Worm (Caenorhabditis elegans) whole organism, late embryonic: ENCODE results near the gene fan-1.
A peak's percentile ranks its signal among the peaks of the same experiment; 100 is the strongest.

ENCODE experiments used
- F13H6.1 ChIP-seq: sonication (generic microtip); optimal IDR thresholded peaks from 2 replicates; lab custom pipeline; 2016; ENCODE audit warnings: missing genetic modification characterization, missing compliant biosample characterization
- K02D7.2 ChIP-seq: sonication (generic microtip); optimal IDR thresholded peaks from 2 replicates; lab custom pipeline; 2017; ENCODE audit warnings: mild to moderate bottlenecking, missing genetic modification characterization, missing compliant biosample characterization
- K09A11.1 ChIP-seq: sonication (generic microtip); optimal IDR thresholded peaks from 2 replicates; lab custom pipeline; 2017; ENCODE audit warnings: antibody characterized with exemption, mild to moderate bottlenecking, missing genetic modification characterization, missing compliant biosample characterization; ENCODE audit not compliant: insufficient read depth
- T23F11.4 ChIP-seq: fragments of 200-800 bp; sonication (Bioruptor generic); optimal IDR thresholded peaks from 2 replicates; lab custom pipeline; 2018; ENCODE audit warnings: mild to moderate bottlenecking, missing genetic modification characterization, missing compliant biosample characterization
- Y22D7AL.16 ChIP-seq: sonication (generic microtip); optimal IDR thresholded peaks from 2 replicates; lab custom pipeline; 2016; ENCODE audit warnings: missing genetic modification characterization, missing compliant biosample characterization
- ahr-1 ChIP-seq: sonication (generic microtip); optimal IDR thresholded peaks from 2 replicates; lab custom pipeline; 2016; ENCODE audit warnings: missing genetic modification characterization, missing compliant biosample characterization
- ama-1 ChIP-seq: fragments of 150-350 bp; optimal IDR thresholded peaks from 2 replicates; lab custom pipeline; 2014
- ceh-18 ChIP-seq: sonication (generic microtip); optimal IDR thresholded peaks from 2 replicates; lab custom pipeline; 2016; ENCODE audit warnings: missing genetic modification characterization, missing compliant biosample characterization
- ceh-19 ChIP-seq: fragments of 200-800 bp; sonication (Bioruptor generic); optimal IDR thresholded peaks from 2 replicates; lab custom pipeline; 2018; ENCODE audit warnings: mild to moderate bottlenecking, missing genetic modification characterization, missing compliant biosample characterization
- ceh-2 ChIP-seq: sonication (generic microtip); optimal IDR thresholded peaks from 2 replicates; lab custom pipeline; 2016; ENCODE audit warnings: missing genotype, missing genetic modification characterization, missing compliant biosample characterization
- ceh-24 ChIP-seq: sonication (generic microtip); optimal IDR thresholded peaks from 2 replicates; lab custom pipeline; 2016; ENCODE audit warnings: mild to moderate bottlenecking, missing genetic modification characterization, missing compliant biosample characterization
- ceh-31 ChIP-seq: sonication (generic microtip); optimal IDR thresholded peaks from 2 replicates; lab custom pipeline; 2016; ENCODE audit warnings: missing genetic modification characterization, missing compliant biosample characterization
- ceh-34 ChIP-seq: sonication (generic microtip); optimal IDR thresholded peaks from 2 replicates; lab custom pipeline; 2016; ENCODE audit warnings: mild to moderate bottlenecking, missing genetic modification characterization, missing compliant biosample characterization
- ceh-48 ChIP-seq: sonication (generic microtip); optimal IDR thresholded peaks from 2 replicates; lab custom pipeline; 2016; ENCODE audit warnings: missing genetic modification characterization, inconsistent platforms, missing compliant biosample characterization
- ceh-6 ChIP-seq: fragments of 200-800 bp; sonication (Bioruptor generic); optimal IDR thresholded peaks from 2 replicates; lab custom pipeline; 2018; ENCODE audit warnings: mild to moderate bottlenecking, missing genetic modification characterization, missing compliant biosample characterization
- dve-1 ChIP-seq: sonication (generic microtip); optimal IDR thresholded peaks from 2 replicates; lab custom pipeline; 2017; ENCODE audit warnings: antibody characterized with exemption, mild to moderate bottlenecking, missing genetic modification characterization, missing compliant biosample characterization
- elt-2 ChIP-seq: sonication (generic microtip); optimal IDR thresholded peaks from 2 replicates; lab custom pipeline; 2016; ENCODE audit warnings: missing genetic modification reagents, missing genetic modification characterization, missing compliant biosample characterization
- elt-4 ChIP-seq: sonication (generic microtip); optimal IDR thresholded peaks from 2 replicates; lab custom pipeline; 2016; ENCODE audit warnings: missing genetic modification characterization, missing compliant biosample characterization
- ets-4 ChIP-seq: sonication (generic microtip); optimal IDR thresholded peaks from 2 replicates; lab custom pipeline; 2016; ENCODE audit warnings: missing genetic modification characterization, missing compliant biosample characterization
- fkh-6 ChIP-seq: sonication (generic microtip); optimal IDR thresholded peaks from 2 replicates; lab custom pipeline; 2016; ENCODE audit warnings: missing genetic modification characterization, missing compliant biosample characterization
- gmeb-2 ChIP-seq: sonication (generic microtip); optimal IDR thresholded peaks from 2 replicates; lab custom pipeline; 2016; ENCODE audit warnings: missing genetic modification characterization, inconsistent platforms, missing compliant biosample characterization
- hlh-13 ChIP-seq: fragments of 200-800 bp; sonication (Bioruptor generic); optimal IDR thresholded peaks from 2 replicates; lab custom pipeline; 2018; ENCODE audit warnings: mild to moderate bottlenecking, missing genetic modification characterization, missing compliant biosample characterization
- hlh-15 ChIP-seq: sonication (generic microtip); optimal IDR thresholded peaks from 2 replicates; lab custom pipeline; 2016; ENCODE audit warnings: missing genetic modification characterization, missing compliant biosample characterization
- hlh-8 ChIP-seq: sonication (generic microtip); optimal IDR thresholded peaks from 2 replicates; lab custom pipeline; 2016; ENCODE audit warnings: missing genotype, missing genetic modification characterization, missing compliant biosample characterization
- lin-11 ChIP-seq: fragments of 200-800 bp; sonication (Bioruptor generic); optimal IDR thresholded peaks from 2 replicates; lab custom pipeline; 2018; ENCODE audit warnings: mild to moderate bottlenecking, missing genetic modification characterization, missing compliant biosample characterization
- madf-2 ChIP-seq: sonication (generic microtip); optimal IDR thresholded peaks from 2 replicates; lab custom pipeline; 2017; ENCODE audit warnings: missing genetic modification characterization, missing compliant biosample characterization
- mec-3 ChIP-seq: sonication (generic microtip); optimal IDR thresholded peaks from 2 replicates; lab custom pipeline; 2016; ENCODE audit warnings: borderline replicate concordance, missing genetic modification characterization, missing compliant biosample characterization
- nfya-1 ChIP-seq: sonication (generic microtip); optimal IDR thresholded peaks from 2 replicates; lab custom pipeline; 2017; ENCODE audit warnings: missing genetic modification characterization, mild to moderate bottlenecking, missing compliant biosample characterization, antibody characterized with exemption, moderate library complexity
- npax-4 ChIP-seq: sonication (generic microtip); optimal IDR thresholded peaks from 2 replicates; lab custom pipeline; 2016; ENCODE audit warnings: missing genetic modification characterization, missing compliant biosample characterization
- odd-2 ChIP-seq: sonication (generic microtip); optimal IDR thresholded peaks from 2 replicates; lab custom pipeline; 2017; ENCODE audit warnings: antibody characterized with exemption, mild to moderate bottlenecking, missing genetic modification characterization, missing compliant biosample characterization
- pax-1 ChIP-seq: fragments of 150-350 bp; optimal IDR thresholded peaks from 2 replicates; lab custom pipeline; 2014; ENCODE audit warnings: missing biosample characterization, missing genetic modification characterization
- pha-2 ChIP-seq: sonication (generic microtip); optimal IDR thresholded peaks from 2 replicates; lab custom pipeline; 2017; ENCODE audit warnings: mild to moderate bottlenecking, missing genetic modification characterization, missing compliant biosample characterization
- pros-1 ChIP-seq: fragments of 150-350 bp; optimal IDR thresholded peaks from 2 replicates; lab custom pipeline; 2014; ENCODE audit warnings: missing biosample characterization, missing genetic modification reagents, missing genetic modification characterization
- ref-2 ChIP-seq: sonication (generic microtip); optimal IDR thresholded peaks from 2 replicates; lab custom pipeline; 2016; ENCODE audit warnings: missing genetic modification characterization, missing compliant biosample characterization
- rnt-1 ChIP-seq: sonication (generic microtip); optimal IDR thresholded peaks from 2 replicates; lab custom pipeline; 2016; ENCODE audit warnings: missing genetic modification characterization, missing compliant biosample characterization
- sdc-2 ChIP-seq: sonication (generic microtip); optimal IDR thresholded peaks from 2 replicates; lab custom pipeline; 2016; ENCODE audit warnings: missing genotype, missing genetic modification characterization, missing compliant biosample characterization
- sox-2 ChIP-seq: fragments of 200-800 bp; sonication (Bioruptor generic); IDR thresholded peaks from 2 replicates; pipeline ENCODE4 v1.3.6; 2022; ENCODE audit warnings: missing genetic modification reagents, missing genetic modification characterization, missing compliant biosample characterization
- sox-4 ChIP-seq: sonication (generic microtip); optimal IDR thresholded peaks from 2 replicates; lab custom pipeline; 2017; ENCODE audit warnings: mild to moderate bottlenecking, missing genetic modification characterization, inconsistent platforms, missing compliant biosample characterization
- syd-9 ChIP-seq: sonication (generic microtip); optimal IDR thresholded peaks from 2 replicates; lab custom pipeline; 2016; ENCODE audit warnings: mild to moderate bottlenecking, missing genetic modification characterization, moderate library complexity, missing compliant biosample characterization
- tbx-2 ChIP-seq: sonication (generic microtip); optimal IDR thresholded peaks from 2 replicates; lab custom pipeline; 2016; ENCODE audit warnings: missing genetic modification characterization, missing compliant biosample characterization
- ttx-3 ChIP-seq: sonication (generic microtip); optimal IDR thresholded peaks from 2 replicates; lab custom pipeline; 2016; ENCODE audit warnings: missing genetic modification reagents, missing genetic modification characterization, missing compliant biosample characterization
- unc-3 ChIP-seq, 2 experiments: fragments of 200-800 bp in 1 of 2; sonication (Bioruptor generic) in 1 of 2; sonication (generic microtip) in 1 of 2; conservative IDR thresholded peaks in 1 of 2; optimal IDR thresholded peaks in 1 of 2; 2 replicates each; pipeline versions ENCODE4 v1.3.6 to Lab custom; 2016 to 2022; ENCODE audit warnings: missing compliant biosample characterization in 2 of 2, missing genetic modification characterization in 2 of 2, missing genetic modification reagents in 1 of 2
- unc-55 ChIP-seq: sonication (generic microtip); optimal IDR thresholded peaks from 2 replicates; lab custom pipeline; 2017; ENCODE audit warnings: missing biosample characterization, missing genetic modification reagents, missing genetic modification characterization
- ztf-16 ChIP-seq: sonication (generic microtip); optimal IDR thresholded peaks from 2 replicates; lab custom pipeline; 2017; ENCODE audit warnings: missing genetic modification characterization, missing compliant biosample characterization

fan-1 gene

ce11 chrIV:6572655-6573054, 24.2 kb downstream of the fan-1 start:
- TF ChIP-seq ceh-48 (tag; lab: Kevin White, UChicago) (no peak), odd-2 (tag; lab: Kevin White, UChicago) (no peak), tbx-2 (tag; lab: Kevin White, UChicago) (no peak), madf-2 (no peak), elt-2 (no peak), ceh-31 (tag; lab: Kevin White, UChicago) (no peak), F13H6.1 (tag; lab: Kevin White, UChicago) (no peak), Y22D7AL.16 (tag; lab: Kevin White, UChicago) (no peak)

- TF ChIP-seq nfya-1 (peak; percentile 37), unc-55 (peak; percentile 71), T23F11.4 (GFP tag; lab: Kevin White, UChicago) (no peak)
Measured at ce11 chrIV:6574343-6574742, 25.9 kb downstream of the fan-1 start.

ce11 chrIV:6575959-6576727, 27.7 kb downstream of the fan-1 start:
- TF ChIP-seq mec-3, result no peak
- TF ChIP-seq ceh-24 (tag; lab: Kevin White, UChicago), result no peak
- no peak for TF ChIP-seq ceh-6 (GFP tag; lab: Kevin White, UChicago)
- no peak for TF ChIP-seq hlh-13 (GFP tag; lab: Kevin White, UChicago)
- TF ChIP-seq dve-1 (tag; lab: Kevin White, UChicago), result peak; percentile 59
- TF ChIP-seq odd-2 (tag; lab: Kevin White, UChicago), result no peak
- TF ChIP-seq ceh-31 (tag; lab: Kevin White, UChicago), result no peak
- TF ChIP-seq hlh-8 (tag; lab: Kevin White, UChicago), result no peak
- peak; percentile 9 for TF ChIP-seq lin-11 (tag; lab: Kevin White, UChicago)

- TF ChIP-seq hlh-15 (tag; lab: Kevin White, UChicago), result no peak
- no peak for TF ChIP-seq ztf-16 (tag; lab: Kevin White, UChicago)
- no peak for TF ChIP-seq odd-2 (tag; lab: Kevin White, UChicago)
- TF ChIP-seq ceh-19 (GFP tag; lab: Kevin White, UChicago), result no peak
- TF ChIP-seq ttx-3 (tag; lab: Kevin White, UChicago), result no peak
- TF ChIP-seq ceh-31 (tag; lab: Kevin White, UChicago), result peak; percentile 70
- no peak for TF ChIP-seq sox-2 (GFP tag; lab: Robert Waterston, UW)
- no peak for TF ChIP-seq elt-4
- TF ChIP-seq hlh-13 (GFP tag; lab: Kevin White, UChicago), result no peak
- TF ChIP-seq ets-4, result peak; percentile 50
- TF ChIP-seq tbx-2 (tag; lab: Kevin White, UChicago), result peak; percentile 54
- no peak for TF ChIP-seq ahr-1 (tag; lab: Kevin White, UChicago)
- TF ChIP-seq syd-9, result no peak
- TF ChIP-seq pax-1 (tag; lab: Kevin White, UChicago), result peak; percentile 50
- TF ChIP-seq ceh-18 (tag; lab: Kevin White, UChicago), result peak; percentile 17
- no peak for TF ChIP-seq npax-4 (tag; lab: Kevin White, UChicago)
- TF ChIP-seq ama-1 (lab: Kevin White, UChicago), result no peak
- no peak for TF ChIP-seq K02D7.2 (tag; lab: Kevin White, UChicago)
- no peak for TF ChIP-seq sdc-2 (tag; lab: Kevin White, UChicago)
- TF ChIP-seq dve-1 (tag; lab: Kevin White, UChicago), result no peak
- peak; percentile 55 for TF ChIP-seq ceh-34
- TF ChIP-seq unc-55, result peak; percentile 15
- TF ChIP-seq sox-4 (tag; lab: Kevin White, UChicago), result no peak
- peak; percentile 57 for TF ChIP-seq nfya-1
- TF ChIP-seq unc-3 (GFP tag; conservative IDR thresholded peaks at IDR 0.05; lab: Robert Waterston, UW), result no peak
- TF ChIP-seq unc-3 (tag; optimal IDR thresholded peaks at IDR 0.05; lab: Kevin White, UChicago), result no peak
- TF ChIP-seq rnt-1, result peak; percentile 86
- peak; percentile 39 for TF ChIP-seq ref-2 (tag; lab: Kevin White, UChicago)
- TF ChIP-seq K09A11.1 (tag; lab: Kevin White, UChicago), result no peak
- no peak for TF ChIP-seq ceh-2 (tag; lab: Kevin White, UChicago)
- TF ChIP-seq Y22D7AL.16 (tag; lab: Kevin White, UChicago), result no peak
- TF ChIP-seq pros-1 (tag; lab: Kevin White, UChicago), result peak; percentile 32
- no peak for TF ChIP-seq gmeb-2 (tag; lab: Kevin White, UChicago)
- no peak for TF ChIP-seq ceh-24 (tag; lab: Kevin White, UChicago)
- TF ChIP-seq fkh-6 (tag; lab: Kevin White, UChicago), result no peak
- TF ChIP-seq F13H6.1 (tag; lab: Kevin White, UChicago), result peak; percentile 25
- no peak for TF ChIP-seq pha-2 (tag; lab: Kevin White, UChicago)
Measured at ce11 chrIV:6576728-6577101, 28.2 kb downstream of the fan-1 start.
